Worm (Caenorhabditis elegans): ENCODE measurements around the gene F54C9.7.

F54C9.7 gene

ce11 chrII:8588442-8588841 is 15.3 kb downstream of the F54C9.7 start:
- TF ChIP-seq nhr-237 (tag; optimal IDR thresholded peaks at IDR 0.05): no peak
- peak; percentile 41 for TF ChIP-seq aha-1 (tag)
- TF ChIP-seq unc-62 (GFP tag; optimal IDR thresholded peaks at IDR 0.05 in 1 of 2): no peak
- no peak for TF ChIP-seq unc-62 (tag; optimal IDR thresholded peaks at IDR 0.05)

DNA sequence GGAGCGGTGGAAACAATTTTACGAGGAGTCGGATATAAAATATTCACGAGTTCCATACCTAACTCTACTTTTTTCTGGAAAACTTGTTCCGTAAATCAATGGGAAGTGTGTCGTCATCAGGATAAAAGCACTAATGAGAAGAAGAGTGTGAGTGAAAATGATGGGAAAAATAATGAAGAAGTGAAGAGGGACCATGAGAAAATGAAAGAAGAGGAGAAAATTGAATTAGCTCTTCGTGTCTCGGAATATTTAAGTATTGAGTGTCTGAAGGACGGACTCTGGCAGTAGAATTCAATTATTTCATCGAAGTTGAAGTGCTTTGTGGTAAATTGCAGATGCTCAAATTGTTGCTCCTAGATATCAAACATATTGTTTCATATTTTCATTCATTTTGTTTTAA is 16.1 kb downstream of the F54C9.7 start:
- TF ChIP-seq duxl-1 (tag; optimal IDR thresholded peaks at IDR 0.05; ENCODE audit: poor library complexity) (no peak), nhr-41 (GFP tag; IDR thresholded peaks at IDR 0.05) (no peak), fkh-10 (GFP tag; optimal IDR thresholded peaks at IDR 0.05) (no peak), aha-1 (tag) (peak; percentile 53), ces-1 (GFP tag; optimal IDR thresholded peaks at IDR 0.05) (peak; percentile 85), lsy-2 (tag; optimal IDR thresholded peaks at IDR 0.05) (no peak), dmd-9 (GFP tag; IDR thresholded peaks at IDR 0.05) (no peak), Y48G9A.11 (GFP tag; IDR thresholded peaks at IDR 0.05) (no peak), ceh-82 (tag; optimal IDR thresholded peaks at IDR 0.05) (no peak), unc-62 (GFP tag; optimal IDR thresholded peaks at IDR 0.05 in 1 of 2) (peak in 1 of 2 experiments; percentile 91), unc-62 (tag; optimal IDR thresholded peaks at IDR 0.05) (no peak), zag-1 (tag; optimal IDR thresholded peaks at IDR 0.05) (no peak), Y105C5A.15 (GFP tag; IDR thresholded peaks at IDR 0.05) (no peak), skn-1 (tag; optimal IDR thresholded peaks at IDR 0.05) (no peak), nhr-77 (tag; optimal IDR thresholded peaks at IDR 0.05) (no peak), ceh-28 (tag; optimal IDR thresholded peaks at IDR 0.05) (no peak), nhr-48 (tag; optimal IDR thresholded peaks at IDR 0.05) (no peak), dpl-1 (GFP tag; optimal IDR thresholded peaks at IDR 0.05) (no peak)

- TF ChIP-seq ctbp-1 (GFP tag; IDR thresholded peaks at IDR 0.05) (no peak), lin-38 (GFP tag; IDR thresholded peaks at IDR 0.05) (no peak), T26A8.4 (GFP tag; IDR thresholded peaks at IDR 0.05) (no peak), ceh-82 (tag; optimal IDR thresholded peaks at IDR 0.05) (no peak), T20F7.1 (GFP tag; optimal IDR thresholded peaks at IDR 0.05) (no peak), saeg-2 (GFP tag; IDR thresholded peaks at IDR 0.05) (no peak), hif-1 (tag; optimal IDR thresholded peaks at IDR 0.05) (no peak), spr-3 (GFP tag; optimal IDR thresholded peaks at IDR 0.05) (no peak), daf-19 (GFP tag; conservative IDR thresholded peaks at IDR 0.05) (no peak), dve-1 (tag; optimal IDR thresholded peaks at IDR 0.05; ENCODE audit: insufficient read depth) (no peak), nhr-42 (GFP tag; IDR thresholded peaks at IDR 0.05) (no peak), ZK546.5 (tag; optimal IDR thresholded peaks at IDR 0.05) (no peak), F37D6.2 (tag; optimal IDR thresholded peaks at IDR 0.05) (no peak), D1046.2 (GFP tag; IDR thresholded peaks at IDR 0.05) (no peak), arid-1 (GFP tag; conservative IDR thresholded peaks at IDR 0.05) (no peak), ceh-20 (GFP tag; IDR thresholded peaks at IDR 0.05) (no peak), snpc-4 (tag; optimal IDR thresholded peaks at IDR 0.05) (no peak), nhr-48 (tag; optimal IDR thresholded peaks at IDR 0.05) (no peak), duxl-1 (tag; optimal IDR thresholded peaks at IDR 0.05; ENCODE audit: poor library complexity) (no peak), Y75B8A.6 (GFP tag; IDR thresholded peaks at IDR 0.05) (no peak)
These were observed 17.5 kb downstream of the F54C9.7 start, which contains the start of gene aptf-4 for ce11 chrII:8590684-8591083. Gene aptf-4 (plus strand): TSS chrII:8590984.

DNA sequence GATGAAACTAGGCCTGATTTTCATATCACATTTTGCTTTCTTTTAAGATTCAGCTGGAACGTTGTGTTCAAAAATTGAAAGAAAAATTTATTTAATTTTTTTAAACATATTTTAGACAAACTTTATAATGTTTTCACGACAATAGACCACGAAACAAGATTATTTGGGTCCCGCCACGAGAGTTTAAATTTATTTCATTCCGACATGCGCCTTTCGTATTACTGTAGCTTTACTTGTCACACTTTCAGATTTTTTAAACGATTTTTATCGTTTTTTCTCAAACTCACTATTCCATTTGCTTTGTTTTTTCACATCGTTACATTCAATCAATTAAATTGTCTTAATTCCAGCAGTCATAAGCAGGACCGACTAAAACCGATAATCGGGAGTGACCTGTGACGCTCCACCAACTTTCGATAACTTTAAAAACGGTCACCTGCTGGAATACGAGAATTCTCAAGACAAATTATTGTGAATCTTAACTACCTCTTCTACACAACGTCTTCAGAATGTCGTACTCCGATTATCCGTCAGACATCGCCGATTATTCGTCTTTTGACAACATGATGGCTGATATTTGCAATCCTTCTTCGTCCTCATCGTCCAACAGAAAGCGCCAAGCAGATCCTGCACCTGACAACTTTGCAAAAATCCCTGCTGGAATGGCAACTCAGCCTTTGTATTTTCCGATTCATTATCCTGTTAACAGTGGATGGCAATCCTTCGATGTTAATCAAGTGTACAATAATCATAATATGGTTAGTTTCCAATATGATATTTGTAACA is 20.9 kb downstream of the F54C9.7 start, which contains the start of gene aptf-3:
TSS of gene aptf-3 (plus strand) at position 351 of the 786 bp plus-strand sequence.
- no peak for TF ChIP-seq hif-1 (tag; optimal IDR thresholded peaks at IDR 0.05)
- no peak for TF ChIP-seq Y48G9A.11 (GFP tag; IDR thresholded peaks at IDR 0.05)
- TF ChIP-seq Y75B8A.6 (GFP tag; IDR thresholded peaks at IDR 0.05): no peak
- TF ChIP-seq ZK546.5 (tag; optimal IDR thresholded peaks at IDR 0.05): no peak
- TF ChIP-seq unc-62 (GFP tag; optimal IDR thresholded peaks at IDR 0.05 in 1 of 2): peak in 1 of 2 experiments; percentile 94
- TF ChIP-seq unc-62 (tag; optimal IDR thresholded peaks at IDR 0.05): no peak
- TF ChIP-seq daf-16 (GFP tag; optimal IDR thresholded peaks at IDR 0.05): no peak
- TF ChIP-seq daf-16 (tag; optimal IDR thresholded peaks at IDR 0.05): no peak
- no peak for TF ChIP-seq set-16 (GFP tag; IDR thresholded peaks at IDR 0.05)
